Worm (Caenorhabditis elegans) whole organism, mixed stage, embryonic: ENCODE results near the gene twk-22.

Experiments used
- blmp-1 ChIP-seq: fragments of 150-350 bp; optimal IDR thresholded peaks from 2 replicates; lab custom pipeline; 2014; ENCODE audit warnings: missing biosample characterization, missing genetic modification characterization
- nhr-237 ChIP-seq: fragments of 150-350 bp; optimal IDR thresholded peaks from 2 replicates; lab custom pipeline; 2014; ENCODE audit warnings: missing biosample characterization, missing genetic modification characterization
- pha-4 ChIP-seq: fragments of 150-350 bp; optimal IDR thresholded peaks from 2 replicates; lab custom pipeline; 2018; ENCODE audit warnings: missing biosample characterization, missing genetic modification reagents, missing genetic modification characterization
- unc-39 ChIP-seq: fragments of 150-350 bp; optimal IDR thresholded peaks from 2 replicates; lab custom pipeline; 2014; ENCODE audit warnings: missing biosample characterization, missing genetic modification characterization

- TF ChIP-seq nhr-237 (no peak), unc-39 (no peak), blmp-1 (no peak), pha-4 (tag; lab: Kevin White, UChicago) (no peak)
Observed at ce11 chrX:16357531-16357930, 51.3 kb downstream of the twk-22 start.
